Fruit fly (Drosophila melanogaster): Measurements from ENCODE around the gene CG32071.

The CG32071 gene

DNA sequence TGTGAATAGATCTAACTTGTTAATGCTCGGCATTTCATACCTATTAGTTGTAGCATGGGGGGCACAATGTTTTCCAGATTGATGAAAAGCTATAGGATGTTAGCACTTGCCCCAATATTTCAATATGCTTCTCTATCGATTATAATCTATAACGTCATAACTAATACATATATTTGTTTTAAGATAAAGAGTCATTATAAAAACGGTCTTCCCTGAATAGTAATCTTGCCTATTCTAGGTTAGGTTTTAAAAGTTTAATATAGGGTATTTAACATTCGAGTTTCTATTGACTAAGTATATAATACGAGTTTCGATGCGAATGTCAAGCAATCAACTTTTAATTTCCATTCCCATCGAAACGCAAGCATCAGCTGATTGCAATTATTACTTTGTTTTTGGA lies 42.5 kb downstream of the CG32071 start, which contains the start of the genes CG6321 and Blos2 (continued):
- TF ChIP-seq NC2α (GFP tag; optimal IDR thresholded peaks at IDR 0.05): no peak
- peak; percentile 18 for TF ChIP-seq CG12236 (GFP tag; optimal IDR thresholded peaks at IDR 0.05)
- peak; percentile 37 for TF ChIP-seq CG3838 (GFP tag; optimal IDR thresholded peaks at IDR 0.05)
- TF ChIP-seq hb (GFP tag; IDR thresholded peaks at IDR 0.05; ENCODE audit: partially characterized antibody): no peak
- peak; percentile 34 for TF ChIP-seq Vsx1 (GFP tag; optimal IDR thresholded peaks at IDR 0.05)
- no peak for TF ChIP-seq pb (GFP tag; optimal IDR thresholded peaks at IDR 0.05)
- TF ChIP-seq Eip74EF (GFP tag; optimal IDR thresholded peaks at IDR 0.05): peak in 1 of 2 experiments; percentile 84
- peak in 1 of 2 experiments; percentile 31 for TF ChIP-seq Hr78 (GFP tag; optimal IDR thresholded peaks at IDR 0.05)
- no peak for TF ChIP-seq inv (GFP tag; IDR thresholded peaks at IDR 0.05; ENCODE audit: partially characterized antibody)
- TF ChIP-seq CG18011 (GFP tag; optimal IDR thresholded peaks at IDR 0.05): peak; percentile 17
- peak; percentile 75 for TF ChIP-seq CG17328 (GFP tag; IDR thresholded peaks at IDR 0.05)
- TF ChIP-seq cg (GFP tag; optimal IDR thresholded peaks at IDR 0.05): no peak
- TF ChIP-seq abd-A (tag; optimal IDR thresholded peaks at IDR 0.05): no peak
- TF ChIP-seq dm (GFP tag; optimal IDR thresholded peaks at IDR 0.05): no peak
- TF ChIP-seq Bdp1 (GFP tag; optimal IDR thresholded peaks at IDR 0.05): no peak
- TF ChIP-seq aop (GFP tag; IDR thresholded peaks at IDR 0.05): no peak
- TF ChIP-seq CoRest (tag; optimal IDR thresholded peaks at IDR 0.05): peak; percentile 85
- no peak for TF ChIP-seq Stat92E (GFP tag; optimal IDR thresholded peaks at IDR 0.05)
- peak; percentile 42 for TF ChIP-seq CG16815 (GFP tag; optimal IDR thresholded peaks at IDR 0.05)
- TF ChIP-seq bowl (GFP tag; IDR thresholded peaks at IDR 0.05): no peak
- TF ChIP-seq Opbp (GFP tag; IDR thresholded peaks at IDR 0.05; ENCODE audit: partially characterized antibody): no peak
- no peak for TF ChIP-seq CG4360 (GFP tag; IDR thresholded peaks at IDR 0.05)
- TF ChIP-seq kay (GFP tag; optimal IDR thresholded peaks at IDR 0.05): peak; percentile 47
- peak; percentile 57 for TF ChIP-seq CG13624 (GFP tag; optimal IDR thresholded peaks at IDR 0.05)
- TF ChIP-seq br (optimal IDR thresholded peaks at IDR 0.05): no peak
- TF ChIP-seq CG12942 (GFP tag; optimal IDR thresholded peaks at IDR 0.05): no peak
- TF ChIP-seq sima (GFP tag; optimal IDR thresholded peaks at IDR 0.05): no peak
- no peak for TF ChIP-seq ftz-f1 (GFP tag; optimal IDR thresholded peaks at IDR 0.05)
- TF ChIP-seq CG17186 (GFP tag; optimal IDR thresholded peaks at IDR 0.05): no peak
- TF ChIP-seq phol (tag; optimal IDR thresholded peaks at IDR 0.05): peak; percentile 81
- TF ChIP-seq Trl (optimal IDR thresholded peaks at IDR 0.05): no peak
- TF ChIP-seq Trl (GFP tag; optimal IDR thresholded peaks at IDR 0.05): peak; percentile 45
- TF ChIP-seq CG6813 (GFP tag; optimal IDR thresholded peaks at IDR 0.05): peak; percentile 26
- TF ChIP-seq jigr1 (GFP tag; IDR thresholded peaks at IDR 0.05): no peak
- TF ChIP-seq Spps (tag; optimal IDR thresholded peaks at IDR 0.05): peak; percentile 65
- peak; percentile 15 for TF ChIP-seq CG13123 (GFP tag; optimal IDR thresholded peaks at IDR 0.05)
- peak; percentile 64 for TF ChIP-seq CG9727 (GFP tag; optimal IDR thresholded peaks at IDR 0.05)
- peak; percentile 77 for TF ChIP-seq CG13296 (GFP tag; optimal IDR thresholded peaks at IDR 0.05)
- peak; percentile 58 for TF ChIP-seq CG18619 (GFP tag; optimal IDR thresholded peaks at IDR 0.05)
- TF ChIP-seq HLH4C (GFP tag; IDR thresholded peaks at IDR 0.05; ENCODE audit: partially characterized antibody): no peak
- TF ChIP-seq CG4820 (GFP tag; optimal IDR thresholded peaks at IDR 0.05): peak; percentile 55
- TF ChIP-seq z (GFP tag; IDR thresholded peaks at IDR 0.05): no peak
- TF ChIP-seq CG9876 (GFP tag; optimal IDR thresholded peaks at IDR 0.05): no peak
- peak; percentile 63; the same call in 2 of the 3 replicates for TF ChIP-seq Dbx (GFP tag; IDR thresholded peaks at IDR 0.05)
- peak; percentile 48 for TF ChIP-seq B-H2 (GFP tag; optimal IDR thresholded peaks at IDR 0.05)
- peak; percentile 74 for TF ChIP-seq nerfin-1 (tag; optimal IDR thresholded peaks at IDR 0.05)
- no peak for TF ChIP-seq luna (GFP tag; optimal IDR thresholded peaks at IDR 0.05)
- no peak for TF ChIP-seq lov (optimal IDR thresholded peaks at IDR 0.05)
- TF ChIP-seq lov (GFP tag; IDR thresholded peaks at IDR 0.05): 0 out of 3 replicates have a peak, but pooled peaks have one; percentile 37
- TF ChIP-seq croc (GFP tag; conservative IDR thresholded peaks at IDR 0.05): peak; percentile 48; the same call in 2 of the 3 replicates
- TF ChIP-seq Myb (GFP tag; optimal IDR thresholded peaks at IDR 0.05): no peak

All from whole organism, embryonic.